Fruit fly (Drosophila melanogaster): Measurements from ENCODE around the gene Snoo.

Gene Snoo

dm6 chr2L:7925389-7925788 lies 58.6 kb downstream of the Snoo start (continued):
- TF ChIP-seq CG17612 (GFP tag; IDR thresholded peaks at IDR 0.05): peak; percentile 70
- TF ChIP-seq CG34376 (GFP tag; optimal IDR thresholded peaks at IDR 0.05): peak; percentile 79
- peak; percentile 91 to 92 for TF ChIP-seq bsh (GFP tag; optimal IDR thresholded peaks at IDR 0.05)
- TF ChIP-seq Oli (tag; optimal IDR thresholded peaks at IDR 0.05): peak; percentile 88
- peak; percentile 94 for TF ChIP-seq CG7839 (tag; optimal IDR thresholded peaks at IDR 0.05)
- TF ChIP-seq ftz-f1 (GFP tag; optimal IDR thresholded peaks at IDR 0.05): no peak
- peak; percentile 70 for TF ChIP-seq trem (tag; optimal IDR thresholded peaks at IDR 0.05)
- TF ChIP-seq CG18619 (GFP tag; optimal IDR thresholded peaks at IDR 0.05): peak; percentile 80
- TF ChIP-seq sqz (GFP tag; optimal IDR thresholded peaks at IDR 0.05): peak; percentile 76
- 0 out of 2 replicates have a peak, but pooled peaks have one; percentile 51 for TF ChIP-seq ham (GFP tag; IDR thresholded peaks at IDR 0.05)
- TF ChIP-seq jumu (GFP tag; optimal IDR thresholded peaks at IDR 0.05): peak; percentile 91
- TF ChIP-seq CG17568 (GFP tag; optimal IDR thresholded peaks at IDR 0.05): peak; percentile 75
- peak; percentile 78 for TF ChIP-seq CG11456 (GFP tag; IDR thresholded peaks at IDR 0.05)
- TF ChIP-seq ewg (GFP tag; optimal IDR thresholded peaks at IDR 0.05): peak; percentile 77
- peak; percentile 92 for TF ChIP-seq lmd (GFP tag; IDR thresholded peaks at IDR 0.05)
- TF ChIP-seq jing (GFP tag; optimal IDR thresholded peaks at IDR 0.05): peak; percentile 79
- peak; percentile 49; the same call in 1 of the 2 replicates for TF ChIP-seq GATAe (GFP tag; conservative IDR thresholded peaks at IDR 0.05)
- peak; percentile 83 for TF ChIP-seq btn (GFP tag; optimal IDR thresholded peaks at IDR 0.05)
- TF ChIP-seq Mad (GFP tag; optimal IDR thresholded peaks at IDR 0.05): peak; percentile 53
- peak; percentile 81 for TF ChIP-seq pb (GFP tag; optimal IDR thresholded peaks at IDR 0.05)
- TF ChIP-seq Dbx (GFP tag; IDR thresholded peaks at IDR 0.05): peak; percentile 85
- TF ChIP-seq Blimp-1 (GFP tag; optimal IDR thresholded peaks at IDR 0.05): peak; percentile 92
- 0 out of 2 replicates have a peak, but pooled peaks have one; percentile 38 for TF ChIP-seq CkIIα-i1 (GFP tag; IDR thresholded peaks at IDR 0.05)
- peak; percentile 55 for TF ChIP-seq schlank (tag; optimal IDR thresholded peaks at IDR 0.05)
- TF ChIP-seq oc (tag; optimal IDR thresholded peaks at IDR 0.05): peak; percentile 84
- no peak for TF ChIP-seq knrl (GFP tag; IDR thresholded peaks at IDR 0.05; ENCODE audit: partially characterized antibody)
- no peak for TF ChIP-seq CG8478 (optimal IDR thresholded peaks at IDR 0.05)
- TF ChIP-seq HLH3B (GFP tag; IDR thresholded peaks at IDR 0.05): peak; percentile 95
- peak; percentile 75 for TF ChIP-seq CG3407 (GFP tag; optimal IDR thresholded peaks at IDR 0.05)
- peak in 1 of 2 experiments; percentile 94 for TF ChIP-seq eve (GFP tag; optimal IDR thresholded peaks at IDR 0.05)
- peak; percentile 85 for TF ChIP-seq CG1529 (GFP tag; optimal IDR thresholded peaks at IDR 0.05)
- peak; percentile 84 for TF ChIP-seq CG14050 (GFP tag; IDR thresholded peaks at IDR 0.05)
- TF ChIP-seq CG2712 (tag; optimal IDR thresholded peaks at IDR 0.05): peak; percentile 91
- TF ChIP-seq twi (tag; optimal IDR thresholded peaks at IDR 0.05): peak; percentile 64
- TF ChIP-seq CG32767 (GFP tag; IDR thresholded peaks at IDR 0.05): peak; percentile 86
- peak; percentile 88 for TF ChIP-seq grau (tag; optimal IDR thresholded peaks at IDR 0.05)
- peak; percentile 87 for TF ChIP-seq ind (GFP tag; optimal IDR thresholded peaks at IDR 0.05)
- peak; percentile 57 for TF ChIP-seq CG10431 (GFP tag; optimal IDR thresholded peaks at IDR 0.05)
- peak; percentile 74 for TF ChIP-seq CG15011 (GFP tag; optimal IDR thresholded peaks at IDR 0.05)
- peak; percentile 92 for TF ChIP-seq Sox102F (GFP tag; optimal IDR thresholded peaks at IDR 0.05)
- TF ChIP-seq CG17328 (GFP tag; IDR thresholded peaks at IDR 0.05): peak; percentile 92
- TF ChIP-seq Adf1 (GFP tag; IDR thresholded peaks at IDR 0.05): peak; percentile 58
- peak; percentile 31 for TF ChIP-seq CG31388 (GFP tag; optimal IDR thresholded peaks at IDR 0.05)
- TF ChIP-seq Kr (GFP tag; optimal IDR thresholded peaks at IDR 0.05): no peak
- peak; percentile 86 for TF ChIP-seq phol (tag; optimal IDR thresholded peaks at IDR 0.05)
- peak; percentile 84 to 85 for TF ChIP-seq dpn (GFP tag; optimal IDR thresholded peaks at IDR 0.05)
- TF ChIP-seq z (GFP tag; IDR thresholded peaks at IDR 0.05): 0 out of 3 replicates have a peak, but pooled peaks have one; percentile 52
- peak; percentile 90 for TF ChIP-seq Asciz (GFP tag; optimal IDR thresholded peaks at IDR 0.05)
- peak; percentile 68 for TF ChIP-seq CG12942 (GFP tag; optimal IDR thresholded peaks at IDR 0.05)
- TF ChIP-seq CG1603 (tag; optimal IDR thresholded peaks at IDR 0.05): peak; percentile 86
- peak; percentile 52 for TF ChIP-seq wek (GFP tag; optimal IDR thresholded peaks at IDR 0.05)

Data from whole organism, embryonic.